Worm (Caenorhabditis elegans) whole organism, mixed stage, embryonic: Measurements from ENCODE around the gene capg-2.

Experiments
- bed-3 ChIP-seq: fragments of 200-800 bp; sonication (Bioruptor generic); optimal IDR thresholded peaks from 3 replicates; lab custom pipeline; 2018; ENCODE audit warnings: mild to moderate bottlenecking, missing genetic modification characterization, moderate library complexity, missing compliant biosample characterization
- ceh-39 ChIP-seq: fragments of 150-350 bp; optimal IDR thresholded peaks from 2 replicates; lab custom pipeline; 2014; ENCODE audit warnings: missing biosample characterization, missing genetic modification characterization
- ceh-43 ChIP-seq: fragments of 200-800 bp; sonication (Bioruptor generic); optimal IDR thresholded peaks from 2 replicates; lab custom pipeline; 2018; ENCODE audit warnings: mild to moderate bottlenecking, missing genetic modification characterization, moderate library complexity, missing compliant biosample characterization
- ces-1 ChIP-seq: fragments of 150-350 bp; optimal IDR thresholded peaks from 2 replicates; lab custom pipeline; 2014; ENCODE audit warnings: missing biosample characterization, missing genetic modification reagents, missing genetic modification characterization
- cnd-1 ChIP-seq: fragments of 200-800 bp; sonication (Bioruptor generic); optimal IDR thresholded peaks from 2 replicates; lab custom pipeline; 2018; ENCODE audit warnings: mild to moderate bottlenecking, missing genetic modification characterization, missing compliant biosample characterization
- drap-1 ChIP-seq: fragments of 200-800 bp; sonication (Bioruptor generic); optimal IDR thresholded peaks from 3 replicates; lab custom pipeline; 2018; ENCODE audit warnings: mild to moderate bottlenecking, missing genetic modification characterization, missing compliant biosample characterization
- elt-1 ChIP-seq: sonication (generic microtip); optimal IDR thresholded peaks from 2 replicates; lab custom pipeline; 2017; ENCODE audit warnings: missing genetic modification characterization, mild to moderate bottlenecking, missing compliant biosample characterization, antibody characterized with exemption, moderate library complexity, borderline replicate concordance; ENCODE audit not compliant: insufficient read depth
- elt-3 ChIP-seq: fragments of 150-350 bp; optimal IDR thresholded peaks from 2 replicates; lab custom pipeline; 2014; ENCODE audit warnings: missing biosample characterization, missing genetic modification characterization
- flh-1 ChIP-seq: fragments of 200-800 bp; sonication (Bioruptor generic); optimal IDR thresholded peaks from 2 replicates; lab custom pipeline; 2018; ENCODE audit warnings: mild to moderate bottlenecking, missing genetic modification characterization, moderate library complexity, missing compliant biosample characterization
- ham-2 ChIP-seq: fragments of 200-800 bp; sonication (Bioruptor generic); optimal IDR thresholded peaks from 2 replicates; lab custom pipeline; 2018; ENCODE audit warnings: mild to moderate bottlenecking, missing genetic modification characterization, missing compliant biosample characterization
- lin-32 ChIP-seq: fragments of 200-800 bp; sonication (Bioruptor generic); optimal IDR thresholded peaks from 2 replicates; lab custom pipeline; 2018; ENCODE audit warnings: mild to moderate bottlenecking, missing genetic modification characterization, missing compliant biosample characterization
- lsy-2 ChIP-seq: fragments of 150-350 bp; optimal IDR thresholded peaks from 2 replicates; lab custom pipeline; 2014; ENCODE audit warnings: missing biosample characterization, missing genetic modification characterization
- mab-5 ChIP-seq: fragments of 150-350 bp; optimal IDR thresholded peaks from 2 replicates; lab custom pipeline; 2014; ENCODE audit warnings: missing biosample characterization, missing genetic modification characterization
- mep-1 ChIP-seq: fragments of 150-350 bp; optimal IDR thresholded peaks from 2 replicates; lab custom pipeline; 2017; ENCODE audit warnings: missing biosample characterization, missing genetic modification reagents, missing genetic modification characterization, inconsistent platforms
- mls-2 ChIP-seq: sonication (generic microtip); optimal IDR thresholded peaks from 2 replicates; lab custom pipeline; 2016; ENCODE audit warnings: mild to moderate bottlenecking, missing genetic modification characterization, moderate library complexity, missing compliant biosample characterization
- nhr-12 ChIP-seq: fragments of 150-350 bp; optimal IDR thresholded peaks from 2 replicates; lab custom pipeline; 2014; ENCODE audit warnings: missing biosample characterization, missing genetic modification characterization
- nhr-237 ChIP-seq: fragments of 150-350 bp; optimal IDR thresholded peaks from 2 replicates; lab custom pipeline; 2014; ENCODE audit warnings: missing biosample characterization, missing genetic modification characterization
- snpc-4 ChIP-seq: fragments of 150-350 bp; optimal IDR thresholded peaks from 2 replicates; lab custom pipeline; 2014; ENCODE audit warnings: missing biosample characterization, missing genetic modification characterization
- sptf-1 ChIP-seq: sonication (generic microtip); optimal IDR thresholded peaks from 2 replicates; lab custom pipeline; 2017; ENCODE audit warnings: mild to moderate bottlenecking, missing genetic modification characterization, moderate library complexity, missing compliant biosample characterization
- unc-120 ChIP-seq: sonication (generic microtip); optimal IDR thresholded peaks from 2 replicates; lab custom pipeline; 2017; ENCODE audit warnings: missing genetic modification characterization, missing compliant biosample characterization; ENCODE audit not compliant: poor library complexity, severe bottlenecking
- unc-39 ChIP-seq: fragments of 150-350 bp; optimal IDR thresholded peaks from 2 replicates; lab custom pipeline; 2014; ENCODE audit warnings: missing biosample characterization, missing genetic modification characterization
- zip-8 ChIP-seq: fragments of 150-350 bp; optimal IDR thresholded peaks from 2 replicates; lab custom pipeline; 2014; ENCODE audit warnings: missing biosample characterization, missing genetic modification characterization

The capg-2 gene

ce11 chrV:12244980-12245742 is 26.5 kb upstream of the capg-2 start, which contains the start of the genes T04H1.13, slfl-5 and rad-50:
Gene T04H1.13, minus strand, starts transcription at chrV:12245030.
Gene slfl-5, minus strand, starts transcription at chrV:12245044.
Gene rad-50, plus strand, starts transcription at chrV:12245646.
- TF ChIP-seq ham-2 (GFP tag; lab: Kevin White, UChicago) (no peak), elt-3 (tag; lab: Kevin White, UChicago) (no peak), ces-1 (no peak), lin-32 (GFP tag; lab: Kevin White, UChicago) (no peak), mls-2 (no peak), unc-120 (no peak), flh-1 (GFP tag; lab: Kevin White, UChicago) (no peak)

- TF ChIP-seq zip-8 (tag; lab: Kevin White, UChicago), result peak; percentile 56
- TF ChIP-seq bed-3 (GFP tag; lab: Kevin White, UChicago), result no peak
- TF ChIP-seq snpc-4 (tag; lab: Kevin White, UChicago), result no peak
- TF ChIP-seq nhr-12 (tag; lab: Kevin White, UChicago), result no peak
- no peak for TF ChIP-seq cnd-1
- TF ChIP-seq nhr-237 (tag; lab: Kevin White, UChicago), result no peak
Measured at ce11 chrV:12245777-12246452, 25.8 kb upstream of the capg-2 start.

- TF ChIP-seq drap-1 (no peak), elt-3 (tag; lab: Kevin White, UChicago) (no peak), unc-120 (no peak), mep-1 (tag; lab: Kevin White, UChicago) (no peak), ham-2 (GFP tag; lab: Kevin White, UChicago) (no peak), unc-39 (tag; lab: Kevin White, UChicago) (no peak), elt-1 (no peak)
Measured at ce11 chrV:12251041-12251440, 20.6 kb upstream of the capg-2 start, which contains the start of gene T04H1.5. Gene T04H1.5, plus strand, starts transcription at chrV:12251341.

- TF ChIP-seq bed-3 (GFP tag; lab: Kevin White, UChicago) (no peak), mab-5 (tag; lab: Kevin White, UChicago) (no peak), sptf-1 (tag; lab: Kevin White, UChicago) (no peak), flh-1 (GFP tag; lab: Kevin White, UChicago) (no peak), mls-2 (no peak), unc-39 (tag; lab: Kevin White, UChicago) (no peak), ceh-43 (GFP tag; lab: Kevin White, UChicago) (no peak)
Measured at ce11 chrV:12252272-12252671, 19.4 kb upstream of the capg-2 start, which contains the start of gene lrx-1. Gene lrx-1, plus strand, starts transcription at chrV:12252572.

- TF ChIP-seq mep-1 (tag; lab: Kevin White, UChicago), result no peak
- TF ChIP-seq sptf-1 (tag; lab: Kevin White, UChicago), result no peak
- no peak for TF ChIP-seq ceh-43 (GFP tag; lab: Kevin White, UChicago)
- no peak for TF ChIP-seq ces-1
- TF ChIP-seq bed-3 (GFP tag; lab: Kevin White, UChicago), result no peak
- no peak for TF ChIP-seq elt-1
- no peak for TF ChIP-seq ceh-39
- TF ChIP-seq unc-120, result no peak
- TF ChIP-seq lin-32 (GFP tag; lab: Kevin White, UChicago), result no peak
- no peak for TF ChIP-seq elt-3 (tag; lab: Kevin White, UChicago)
Measured at ce11 chrV:12255343-12255742, 16.3 kb upstream of the capg-2 start, which contains the start of gene T04H1.12. Gene T04H1.12, plus strand, starts transcription at chrV:12255643.

ce11 chrV:12256398-12256797 is 15.3 kb upstream of the capg-2 start, which contains the start of gene ugt-55:
Gene ugt-55, plus strand, starts transcription at chrV:12256698.
- no peak for TF ChIP-seq lsy-2 (tag; lab: Kevin White, UChicago)
- TF ChIP-seq snpc-4 (tag; lab: Kevin White, UChicago), result no peak

DNA sequence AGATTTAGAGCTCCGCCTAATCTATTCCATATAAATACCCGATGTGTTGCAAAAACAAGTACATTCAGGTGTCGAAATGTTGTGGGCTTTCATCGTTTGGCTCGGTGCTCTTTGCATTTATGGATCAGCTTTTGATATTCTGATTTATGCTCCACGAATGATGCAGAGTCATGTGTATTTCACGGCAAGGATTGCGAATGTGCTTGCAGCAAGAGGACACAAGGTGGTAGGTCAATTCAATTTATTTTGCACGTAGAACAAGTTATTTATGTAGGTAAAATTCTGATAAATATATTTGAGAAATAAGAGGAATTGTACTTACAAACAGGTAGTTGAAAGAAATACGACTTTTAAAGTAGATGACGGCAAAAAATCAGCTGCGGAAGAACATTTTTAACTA is 12.8 kb upstream of the capg-2 start, which contains the start of gene ugt-56:
TSS of gene ugt-56 (plus strand) at position 61 of the 400 bp plus-strand sequence.
- no peak for TF ChIP-seq elt-3 (tag; lab: Kevin White, UChicago)
